Worm (Caenorhabditis elegans) whole organism, L2 larva: ENCODE data around the gene F54H12.8.
A peak's percentile ranks its signal among the peaks of the same experiment; 100 is the strongest.

Experiments used
- ama-1 ChIP-seq: fragments of 150-350 bp; optimal IDR thresholded peaks from 2 replicates; lab custom pipeline; 2018; ENCODE audit warnings: inconsistent platforms
- egl-27 ChIP-seq: sonication (generic microtip); optimal IDR thresholded peaks from 3 replicates; lab custom pipeline; 2017; ENCODE audit warnings: missing biosample characterization, missing genetic modification reagents, missing genetic modification characterization
- elt-1 ChIP-seq: fragments of 150-350 bp; optimal IDR thresholded peaks from 2 replicates; lab custom pipeline; 2014; ENCODE audit warnings: missing biosample characterization, missing genetic modification characterization
- elt-3 ChIP-seq: sonication (generic microtip); optimal IDR thresholded peaks from 2 replicates; lab custom pipeline; 2017; ENCODE audit warnings: missing biosample characterization, missing genetic modification characterization
- gmeb-1 ChIP-seq: fragments of 150-350 bp; optimal IDR thresholded peaks from 2 replicates; lab custom pipeline; 2014; ENCODE audit warnings: missing biosample characterization, missing genetic modification characterization
- lin-13 ChIP-seq: fragments of 150-350 bp; optimal IDR thresholded peaks from 2 replicates; lab custom pipeline; 2014; ENCODE audit warnings: missing biosample characterization, missing genetic modification reagents, missing genetic modification characterization
- nhr-237 ChIP-seq: fragments of 150-350 bp; optimal IDR thresholded peaks from 2 replicates; lab custom pipeline; 2014; ENCODE audit warnings: missing biosample characterization, missing genetic modification characterization

ce11 chrIII:7950447-7950846 is 18.6 kb downstream of the F54H12.8 start:
- TF ChIP-seq egl-27 (tag; lab: Kevin White, UChicago): no peak
- TF ChIP-seq ama-1: peak; percentile 76
- TF ChIP-seq lin-13 (GFP tag; lab: Kevin White, UChicago): no peak
- no peak for TF ChIP-seq gmeb-1 (tag; lab: Kevin White, UChicago)
- no peak for TF ChIP-seq elt-1
- no peak for TF ChIP-seq nhr-237
- no peak for TF ChIP-seq elt-3 (tag; lab: Kevin White, UChicago)
